Worm (Caenorhabditis elegans): ENCODE results near the gene vha-6.

- TF ChIP-seq dao-5 (tag; optimal IDR thresholded peaks at IDR 0.05) = no peak
- TF ChIP-seq him-1 (tag; optimal IDR thresholded peaks at IDR 0.05) = no peak
These were observed 12.6 kb upstream of the vha-6 start for ce11 chrII:11450882-11451281.

Data from whole organism, L4/young adult.